Worm (Caenorhabditis elegans) whole organism, L4 larva: ENCODE results near the gene twk-44.

Experiments
- ama-1 ChIP-seq: fragments of 150-350 bp; optimal IDR thresholded peaks from 2 replicates; lab custom pipeline; 2014; ENCODE audit warnings: inconsistent platforms, mixed read lengths
- fkh-10 ChIP-seq: fragments of 150-350 bp; optimal IDR thresholded peaks from 2 replicates; lab custom pipeline; 2014; ENCODE audit warnings: missing biosample characterization, missing genetic modification reagents, missing genetic modification characterization
- hlh-11 ChIP-seq: fragments of 200-800 bp; sonication (Bioruptor generic); optimal IDR thresholded peaks from 2 replicates; lab custom pipeline; 2018; ENCODE audit warnings: mild to moderate bottlenecking, missing genetic modification characterization, missing compliant biosample characterization
- lin-29 ChIP-seq: fragments of 200-800 bp; sonication (Bioruptor generic); IDR thresholded peaks from 2 replicates; pipeline ENCODE4 v1.3.6; 2022; ENCODE audit warnings: missing genetic modification reagents, missing genetic modification characterization, missing compliant biosample characterization
- lsy-2 ChIP-seq, 2 experiments: fragments of 150-350 bp in 1 of 2; sonication (generic microtip) in 1 of 2; optimal IDR thresholded peaks; 2 replicates each; lab custom pipeline; 2014 to 2017; ENCODE audit warnings: missing biosample characterization in 2 of 2, missing genetic modification characterization in 2 of 2
- saeg-2 ChIP-seq: fragments of 200-800 bp; sonication (Bioruptor generic); IDR thresholded peaks from 2 replicates; pipeline ENCODE4 v1.3.6; 2022; ENCODE audit warnings: missing genetic modification reagents, missing genetic modification characterization, missing compliant biosample characterization
- skn-1 ChIP-seq: fragments of 150-350 bp; optimal IDR thresholded peaks from 2 replicates; lab custom pipeline; 2014; ENCODE audit warnings: missing biosample characterization, missing genetic modification characterization
- spr-3 ChIP-seq: fragments of 200-800 bp; sonication (Bioruptor generic); optimal IDR thresholded peaks from 2 replicates; lab custom pipeline; 2018; ENCODE audit warnings: mild to moderate bottlenecking, missing genetic modification characterization, missing compliant biosample characterization
- unc-62 ChIP-seq, 3 experiments: fragments of 150-350 bp in 1 of 3; sonication (generic microtip); optimal IDR thresholded peaks in 2 of 3; peaks in 1 of 3; 1 replicate in 1 of 3; 2 replicates in 2 of 3; lab custom pipeline; 2014 to 2017; ENCODE audit warnings: missing biosample characterization in 3 of 3, missing genetic modification characterization in 3 of 3, missing genetic modification reagents in 3 of 3, missing genotype in 1 of 3

ce11 chrX:11603234-11604108 lies 23.4 kb downstream of the twk-44 start:
- TF ChIP-seq unc-62 (GFP tag; optimal IDR thresholded peaks at IDR 0.05 in 1 of 2; lab: Kevin White, UChicago) (peak in 1 of 2 experiments; percentile 11), unc-62 (tag; optimal IDR thresholded peaks at IDR 0.05; lab: Kevin White, UChicago) (no peak), hlh-11 (tag; lab: Kevin White, UChicago) (peak; percentile 57), ama-1 (lab: Kevin White, UChicago) (peak; percentile 94), saeg-2 (GFP tag; lab: Robert Waterston, UW) (0 out of 2 replicates have a peak, but pooled peaks have one; percentile 8), lsy-2 (tag; optimal IDR thresholded peaks at IDR 0.05; lab: Kevin White, UChicago) (peak; percentile 66 to 87), skn-1 (tag; lab: Kevin White, UChicago) (peak; percentile 44), lin-29 (GFP tag; lab: Robert Waterston, UW) (no peak), fkh-10 (GFP tag; lab: Kevin White, UChicago) (no peak), spr-3 (GFP tag; lab: Kevin White, UChicago) (peak; percentile 70)
